Fruit fly (Drosophila melanogaster) whole organism: Measurements from ENCODE around the gene Kap-alpha3.

Experiments
- CG8478 ChIP-seq: fragments of >200 bp; optimal IDR thresholded peaks from 2 replicates; lab custom pipeline; 2018; ENCODE audit warnings: inconsistent platforms
- Dll ChIP-seq: fragments of >200 bp; optimal IDR thresholded peaks from 2 replicates; lab custom pipeline; 2017
- EcR ChIP-seq, 2 experiments: fragments of >200 bp; optimal IDR thresholded peaks; 2 replicates each; lab custom pipeline; 2017; ENCODE audit warnings: missing biosample characterization in 2 of 2, missing genetic modification characterization in 2 of 2, missing genetic modification reagents in 2 of 2
- pan ChIP-seq: fragments of >200 bp; optimal IDR thresholded peaks from 2 replicates; lab custom pipeline; 2017
- psq ChIP-seq: fragments of >200 bp; optimal IDR thresholded peaks from 2 replicates; lab custom pipeline; 2017
- usp ChIP-seq: fragments of >200 bp; optimal IDR thresholded peaks from 2 replicates; lab custom pipeline; 2017; ENCODE audit warnings: missing biosample characterization, missing genetic modification characterization, mixed read lengths

Gene Kap-alpha3

DNA sequence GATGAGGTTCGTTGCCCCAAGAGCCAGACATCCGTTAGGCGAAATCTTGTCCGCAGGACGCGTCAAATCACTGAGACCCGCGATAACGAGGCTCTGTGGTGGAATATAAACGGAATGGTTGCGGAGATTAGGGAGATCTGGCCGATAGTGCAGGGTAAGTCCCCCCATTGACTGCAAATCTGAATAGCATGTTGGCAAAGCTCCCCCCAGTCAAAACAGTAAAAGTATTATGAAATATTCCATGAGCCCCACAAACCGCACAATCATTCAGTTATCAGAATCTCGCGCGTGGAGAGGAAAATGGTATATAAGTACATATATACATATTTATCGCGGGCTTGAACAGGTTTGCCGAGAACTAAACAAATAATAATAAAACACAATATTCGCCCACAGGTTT, 6.9 kb downstream of the Kap-alpha3 start:
- TF ChIP-seq Dll (lab: Kevin White, UChicago) = no peak
- no peak for TF ChIP-seq EcR (GFP tag; optimal IDR thresholded peaks at IDR 0.05; lab: Kevin White, UChicago)
- no peak for TF ChIP-seq pan (lab: Kevin White, UChicago)
- TF ChIP-seq usp (GFP tag; lab: Kevin White, UChicago) = no peak
- no peak for TF ChIP-seq CG8478
- no peak for TF ChIP-seq psq

dm6 chr3R:9570114-9570513, 7.4 kb downstream of the Kap-alpha3 start, which contains the start of gene CG16790:
CG16790 (minus strand) TSS chr3R:9570214.
- no peak for TF ChIP-seq usp (GFP tag; lab: Kevin White, UChicago)
- TF ChIP-seq pan (lab: Kevin White, UChicago) = no peak
- no peak for TF ChIP-seq CG8478
- TF ChIP-seq psq = no peak
- TF ChIP-seq EcR (GFP tag; optimal IDR thresholded peaks at IDR 0.05; lab: Kevin White, UChicago) = no peak
- TF ChIP-seq Dll (lab: Kevin White, UChicago) = no peak

DNA sequence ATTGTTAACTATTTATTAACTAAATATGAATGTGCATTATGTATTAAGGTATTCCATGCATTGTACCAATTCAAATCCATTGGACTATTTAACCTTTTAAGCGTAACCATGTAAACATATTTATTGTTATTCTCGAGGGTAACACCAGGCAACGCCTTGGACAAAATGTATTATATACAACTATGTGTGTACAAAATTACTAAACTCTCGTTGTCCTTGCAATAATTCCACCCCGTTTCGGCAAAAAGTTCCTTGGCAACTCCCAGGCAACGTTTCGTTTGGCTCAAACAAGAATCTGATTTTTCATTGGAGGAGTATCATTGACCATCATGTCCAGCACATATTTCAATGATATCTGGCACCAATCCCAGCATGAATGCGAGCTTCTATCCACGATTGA, 11.6 kb downstream of the Kap-alpha3 start, which contains the start of gene CG16789:
CG16789 (plus strand) TSS at position 301 of the 400 bp plus-strand sequence.
- TF ChIP-seq Dll (lab: Kevin White, UChicago) (no peak), EcR (GFP tag; optimal IDR thresholded peaks at IDR 0.05; lab: Kevin White, UChicago) (no peak), usp (GFP tag; lab: Kevin White, UChicago) (no peak), pan (lab: Kevin White, UChicago) (no peak), psq (no peak), CG8478 (no peak)

DNA sequence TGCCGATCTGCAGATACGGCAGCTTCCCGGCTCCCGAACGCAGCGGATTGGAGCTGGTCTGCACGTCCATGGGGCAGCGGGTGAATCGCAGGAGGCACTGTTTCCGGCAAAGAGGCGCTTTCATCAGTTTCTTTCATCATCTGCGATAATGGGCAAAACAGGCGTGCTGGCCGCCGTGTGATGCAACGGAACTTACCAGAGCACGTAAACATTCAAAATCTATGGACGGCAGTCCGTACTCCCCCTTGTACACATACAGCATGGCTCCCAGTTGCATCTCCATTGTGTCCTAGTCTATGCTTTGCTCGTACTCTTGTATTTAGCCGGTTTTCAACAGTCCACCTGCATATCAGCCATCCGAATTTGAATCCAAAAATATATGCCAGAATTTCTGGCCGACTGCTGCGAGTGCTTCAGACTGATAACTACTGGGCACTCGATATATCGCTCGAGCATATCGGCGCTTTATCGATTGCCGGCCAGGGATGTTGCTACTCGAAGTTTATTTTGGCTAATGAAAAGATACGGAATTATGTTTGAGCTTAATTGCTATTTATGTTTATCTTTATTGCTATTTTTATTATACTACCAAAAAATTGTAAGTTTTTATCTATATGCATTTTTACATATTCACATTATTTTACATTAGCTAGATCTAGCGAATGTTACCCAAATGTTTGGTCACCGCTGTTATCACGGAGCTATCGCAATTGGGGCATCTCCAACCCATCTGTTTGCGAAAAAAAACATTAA, 14.1 kb downstream of the Kap-alpha3 start, which contains the start of the genes CG9393 and Vps45:
CG9393 (minus strand) TSS at position 434 of the 753 bp plus-strand sequence.
Vps45 (plus strand) TSS at position 685 of the 753 bp plus-strand sequence.
- TF ChIP-seq psq (no peak), usp (GFP tag; lab: Kevin White, UChicago) (no peak), pan (lab: Kevin White, UChicago) (no peak), EcR (GFP tag; optimal IDR thresholded peaks at IDR 0.05; lab: Kevin White, UChicago) (no peak), Dll (lab: Kevin White, UChicago) (no peak), CG8478 (no peak)

- TF ChIP-seq psq (no peak), CG8478 (no peak), Dll (lab: Kevin White, UChicago) (no peak), EcR (GFP tag; optimal IDR thresholded peaks at IDR 0.05; lab: Kevin White, UChicago) (no peak), pan (lab: Kevin White, UChicago) (no peak)
Measured at dm6 chr3R:9561121-9561520, 16.4 kb downstream of the Kap-alpha3 start.

DNA sequence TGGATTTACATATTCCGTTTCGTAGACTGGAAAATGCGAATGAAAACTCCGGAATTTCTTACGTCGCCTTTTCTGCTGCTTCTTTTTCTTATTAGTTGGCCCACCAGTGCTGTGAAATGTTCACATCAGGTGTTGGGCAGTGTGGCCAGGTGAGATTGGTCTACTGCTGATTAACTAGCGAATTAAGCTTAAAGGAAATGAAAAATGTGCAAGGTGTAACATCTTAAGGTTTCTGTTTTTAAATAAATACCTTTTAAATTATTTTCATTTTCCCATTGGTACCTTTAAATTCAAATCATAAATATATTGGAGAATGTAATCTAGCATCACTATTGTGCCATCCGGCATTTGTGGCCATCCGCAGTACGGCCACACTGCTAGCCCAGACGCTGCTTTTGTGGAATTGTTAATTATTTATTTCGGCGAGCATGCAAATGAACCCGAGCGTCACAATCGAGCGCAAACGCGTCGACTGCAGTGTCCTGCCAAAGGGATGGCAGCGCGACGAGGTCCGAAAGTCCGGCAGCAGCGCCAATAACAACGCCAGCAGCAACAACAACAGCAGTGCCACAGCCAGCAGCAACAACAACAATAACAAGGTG, 18.0 kb downstream of the Kap-alpha3 start, which contains the start of the genes AP-1mu and MBD-like:
AP-1mu (minus strand) TSS at position 113 of the 602 bp plus-strand sequence.
MBD-like (plus strand) TSS at position 348 of the 602 bp plus-strand sequence.
- TF ChIP-seq usp (GFP tag; lab: Kevin White, UChicago) (no peak), pan (lab: Kevin White, UChicago) (no peak), CG8478 (no peak), EcR (GFP tag; optimal IDR thresholded peaks at IDR 0.05; lab: Kevin White, UChicago) (no peak), Dll (lab: Kevin White, UChicago) (no peak), psq (no peak)

dm6 chr3R:9555334-9555974, 22.1 kb downstream of the Kap-alpha3 start, which contains the start of the genes CG9386 and BckdhA:
CG9386 (minus strand) TSS chr3R:9555408.
BckdhA (plus strand) TSS chr3R:9555785.
- TF ChIP-seq usp (GFP tag; lab: Kevin White, UChicago) (no peak), Dll (lab: Kevin White, UChicago) (no peak)

DNA sequence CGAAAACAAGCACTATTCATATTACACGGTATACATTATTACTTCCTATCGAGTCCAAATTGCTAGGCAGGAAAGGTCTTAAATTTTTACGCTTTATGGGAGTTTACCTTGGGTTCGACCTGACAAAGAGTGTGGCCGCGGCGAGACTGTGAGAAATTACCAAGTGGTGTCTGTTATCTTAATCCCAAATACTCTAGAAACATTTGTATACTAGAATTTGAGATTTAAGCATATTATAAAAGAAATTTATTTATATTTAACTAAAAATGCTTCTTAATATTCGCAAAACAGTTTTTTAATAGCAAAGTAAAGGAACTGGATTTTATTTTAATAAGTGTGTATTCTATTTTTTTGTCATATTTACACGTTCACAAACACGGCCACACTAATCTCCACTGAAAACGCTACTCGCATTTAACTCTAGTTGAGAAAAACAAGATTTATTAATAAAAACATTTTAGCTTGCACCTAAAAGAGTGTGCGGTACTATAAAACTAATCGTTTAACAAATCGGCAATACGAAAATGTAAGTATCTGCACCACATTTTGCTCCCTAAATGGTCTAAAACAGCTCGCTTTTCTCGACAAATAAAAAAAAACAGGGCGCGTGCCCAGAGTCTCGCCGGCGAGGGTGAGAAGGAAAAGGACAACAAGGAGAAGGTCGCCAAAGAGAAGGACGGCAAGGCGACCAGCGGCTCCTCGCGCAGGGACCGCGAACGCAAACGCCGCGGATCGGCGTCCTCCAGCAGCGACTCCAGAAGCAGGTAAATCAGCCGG, 25.7 kb downstream of the Kap-alpha3 start, which contains the start of the genes mura and RnpS1:
mura (minus strand) TSS at position 148 of the 777 bp plus-strand sequence.
RnpS1 (plus strand) TSS at position 376 of the 777 bp plus-strand sequence.
- TF ChIP-seq psq (no peak), Dll (lab: Kevin White, UChicago) (no peak), usp (GFP tag; lab: Kevin White, UChicago) (no peak), pan (lab: Kevin White, UChicago) (no peak), EcR (GFP tag; optimal IDR thresholded peaks at IDR 0.05; lab: Kevin White, UChicago) (no peak), CG8478 (no peak)

- TF ChIP-seq usp (GFP tag; lab: Kevin White, UChicago) (no peak), psq (no peak), CG8478 (no peak), pan (lab: Kevin White, UChicago) (no peak), Dll (lab: Kevin White, UChicago) (peak; percentile 93), EcR (GFP tag; optimal IDR thresholded peaks at IDR 0.05; lab: Kevin White, UChicago) (no peak)
Measured at dm6 chr3R:9551013-9551658, 26.4 kb downstream of the Kap-alpha3 start.

DNA sequence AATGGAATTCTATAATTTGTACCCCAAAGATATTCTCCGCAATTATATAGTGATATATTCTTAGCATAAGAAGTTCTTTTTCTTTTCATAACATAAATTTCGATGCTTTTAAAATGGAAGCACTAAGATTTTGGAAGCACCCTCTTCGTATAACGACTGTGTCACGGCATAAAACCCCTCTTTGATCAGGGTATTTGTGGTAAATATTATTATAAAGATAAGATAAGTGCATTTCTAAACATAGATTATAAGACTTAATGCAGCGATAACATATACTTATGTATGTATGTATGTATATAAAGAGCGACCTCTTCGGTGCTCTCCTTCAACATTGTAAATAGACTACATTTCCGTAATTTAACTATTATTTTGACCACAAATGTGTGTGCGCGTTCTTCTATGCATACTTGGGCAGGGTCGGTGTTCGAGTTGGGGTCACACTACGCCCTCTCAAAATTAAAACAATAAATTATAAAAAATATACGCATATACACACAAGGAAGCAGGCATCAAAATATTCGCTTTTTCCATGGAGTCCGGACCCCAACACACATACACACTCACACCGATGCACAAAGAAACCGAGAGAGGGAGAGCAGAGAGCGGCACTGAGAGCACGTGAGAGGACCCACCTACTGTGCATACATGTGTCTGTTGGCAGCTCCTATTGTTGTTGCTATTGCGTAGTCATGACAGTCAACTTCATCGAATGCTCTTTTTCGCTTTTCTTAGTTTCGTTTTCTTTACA, 27.1 kb downstream of the Kap-alpha3 start:
- TF ChIP-seq pan (lab: Kevin White, UChicago) = no peak
- TF ChIP-seq EcR (GFP tag; optimal IDR thresholded peaks at IDR 0.05; lab: Kevin White, UChicago) = no peak
- no peak for TF ChIP-seq CG8478
- TF ChIP-seq Dll (lab: Kevin White, UChicago) = no peak
- TF ChIP-seq usp (GFP tag; lab: Kevin White, UChicago) = no peak
- TF ChIP-seq psq = no peak
